Fruit fly (Drosophila melanogaster) whole organism, adult: ENCODE results near the gene CG31415.

ENCODE experiments used
- CG11617 ChIP-seq: fragments of 200-800 bp; sonication (Bioruptor generic); optimal IDR thresholded peaks from 2 replicates; lab custom pipeline; 2017; ENCODE audit warnings: mild to moderate bottlenecking, missing biosample characterization, missing genetic modification reagents, missing genetic modification characterization
- CG12768 ChIP-seq: fragments of 200-800 bp; sonication (Bioruptor generic); optimal IDR thresholded peaks from 2 replicates; lab custom pipeline; 2017; ENCODE audit warnings: missing biosample characterization, missing genetic modification characterization, mild to moderate bottlenecking, moderate library complexity, missing genetic modification reagents
- CG14711 ChIP-seq: fragments of 200-800 bp; sonication (Bioruptor generic); optimal IDR thresholded peaks from 2 replicates; lab custom pipeline; 2018; ENCODE audit warnings: missing biosample characterization, mild to moderate bottlenecking, missing genetic modification characterization, moderate library complexity
- CG1620 ChIP-seq: fragments of 200-800 bp; sonication (Bioruptor generic); optimal IDR thresholded peaks from 2 replicates; lab custom pipeline; 2016; ENCODE audit warnings: missing biosample characterization, missing genetic modification characterization
- CG33017 ChIP-seq: fragments of 200-800 bp; sonication (Bioruptor generic); optimal IDR thresholded peaks from 2 replicates; lab custom pipeline; 2018; ENCODE audit warnings: missing biosample characterization, mild to moderate bottlenecking, missing genetic modification characterization, moderate library complexity
- CG5204 ChIP-seq: fragments of 200-800 bp; sonication (Bioruptor generic); optimal IDR thresholded peaks from 2 replicates; lab custom pipeline; 2016; ENCODE audit warnings: missing biosample characterization, missing genetic modification characterization
- CG7045 ChIP-seq: fragments of 200-800 bp; sonication (Bioruptor generic); optimal IDR thresholded peaks from 2 replicates; lab custom pipeline; 2017; ENCODE audit warnings: missing biosample characterization, mild to moderate bottlenecking, missing genetic modification characterization
- CG7101 ChIP-seq: fragments of 200-800 bp; sonication (Bioruptor generic); optimal IDR thresholded peaks from 2 replicates; lab custom pipeline; 2018; ENCODE audit warnings: missing biosample characterization, mild to moderate bottlenecking, missing genetic modification characterization, moderate library complexity
- Clk ChIP-seq: fragments of 200-800 bp; sonication (Bioruptor generic); optimal IDR thresholded peaks from 2 replicates; lab custom pipeline; 2017; ENCODE audit warnings: missing biosample characterization, missing genetic modification characterization
- Crg-1 ChIP-seq: fragments of 200-800 bp; sonication (Bioruptor generic); optimal IDR thresholded peaks from 2 replicates; lab custom pipeline; 2016; ENCODE audit warnings: missing biosample characterization, missing genetic modification characterization
- Hr96 ChIP-seq: fragments of 200-800 bp; sonication (Bioruptor generic); optimal IDR thresholded peaks from 2 replicates; lab custom pipeline; 2016; ENCODE audit warnings: missing biosample characterization, missing genetic modification characterization
- Mnt ChIP-seq: fragments of 200-800 bp; sonication (Bioruptor generic); optimal IDR thresholded peaks from 2 replicates; lab custom pipeline; 2016; ENCODE audit warnings: missing biosample characterization, mild to moderate bottlenecking, missing genetic modification characterization
- bab1 ChIP-seq: fragments of 200-800 bp; sonication (Bioruptor generic); optimal IDR thresholded peaks from 3 replicates; lab custom pipeline; 2019; ENCODE audit warnings: missing biosample characterization, mild to moderate bottlenecking, missing genetic modification characterization, moderate library complexity
- cic ChIP-seq: fragments of 200-800 bp; sonication (Bioruptor generic); optimal IDR thresholded peaks from 2 replicates; lab custom pipeline; 2017; ENCODE audit warnings: missing biosample characterization, mild to moderate bottlenecking, missing genetic modification characterization, moderate library complexity
- cnc ChIP-seq, 2 experiments: fragments of >200 bp; optimal IDR thresholded peaks; 2 replicates each; lab custom pipeline; 2017
- kay ChIP-seq: fragments of 200-800 bp; sonication (Bioruptor generic); peaks from one replicate; lab custom pipeline; 2016; ENCODE audit warnings: missing biosample characterization, missing genetic modification characterization, borderline replicate concordance
- ovo ChIP-seq: fragments of 200-800 bp; sonication (Bioruptor generic); optimal IDR thresholded peaks from 2 replicates; lab custom pipeline; 2016; ENCODE audit warnings: missing biosample characterization, missing genetic modification characterization
- pad ChIP-seq: fragments of 200-800 bp; sonication (Bioruptor generic); optimal IDR thresholded peaks from 3 replicates; lab custom pipeline; 2017; ENCODE audit warnings: missing biosample characterization, missing genetic modification characterization, mild to moderate bottlenecking, moderate library complexity, missing genetic modification reagents
- tj ChIP-seq: fragments of 200-800 bp; sonication (Bioruptor generic); optimal IDR thresholded peaks from 3 replicates; lab custom pipeline; 2017; ENCODE audit warnings: missing biosample characterization, mild to moderate bottlenecking, missing genetic modification characterization, moderate library complexity
- toe ChIP-seq: fragments of 200-800 bp; sonication (Bioruptor generic); optimal IDR thresholded peaks from 2 replicates; lab custom pipeline; 2016; ENCODE audit warnings: missing biosample characterization, missing genetic modification characterization

The CG31415 gene

dm6 chr3R:9705008-9705628, 38.2 kb upstream of the CG31415 start, which contains the start of gene Unc-115a:
TSS of gene Unc-115a (minus strand) at chr3R:9705417.
- TF ChIP-seq CG7101 (tag; lab: Kevin White, UChicago) (peak; percentile 18), Clk (GFP tag; lab: Kevin White, UChicago) (no peak), CG12768 (GFP tag; lab: Kevin White, UChicago) (peak; percentile 33), kay (GFP tag; lab: Kevin White, UChicago) (no peak), CG11617 (GFP tag; lab: Kevin White, UChicago) (peak; percentile 68), CG1620 (GFP tag; lab: Kevin White, UChicago) (peak; percentile 64), CG14711 (tag; lab: Kevin White, UChicago) (no peak), CG33017 (tag; lab: Kevin White, UChicago) (peak; percentile 31), toe (no peak), cnc (optimal IDR thresholded peaks at IDR 0.05; lab: Kevin White, UChicago) (no peak), cic (GFP tag; lab: Kevin White, UChicago) (peak; percentile 37), CG5204 (no peak), Hr96 (GFP tag; lab: Kevin White, UChicago) (no peak), Mnt (peak; percentile 87), CG7045 (GFP tag; lab: Kevin White, UChicago) (no peak), pad (GFP tag; lab: Kevin White, UChicago) (no peak), tj (GFP tag; lab: Kevin White, UChicago) (peak; percentile 50), bab1 (GFP tag; lab: Kevin White, UChicago) (peak; percentile 59), ovo (GFP tag; lab: Kevin White, UChicago) (peak; percentile 49), Crg-1 (peak; percentile 46)

dm6 chr3R:9710228-9710627, 33.1 kb upstream of the CG31415 start:
- TF ChIP-seq CG12768 (GFP tag; lab: Kevin White, UChicago) = no peak
- peak; percentile 62 for TF ChIP-seq Mnt
- no peak for TF ChIP-seq cic (GFP tag; lab: Kevin White, UChicago)
- TF ChIP-seq Clk (GFP tag; lab: Kevin White, UChicago) = no peak
- no peak for TF ChIP-seq CG33017 (tag; lab: Kevin White, UChicago)
- peak; percentile 15 for TF ChIP-seq CG11617 (GFP tag; lab: Kevin White, UChicago)

- no peak for TF ChIP-seq CG7045 (GFP tag; lab: Kevin White, UChicago)
- peak; percentile 68 for TF ChIP-seq CG7101 (tag; lab: Kevin White, UChicago)
- peak; percentile 65 for TF ChIP-seq pad (GFP tag; lab: Kevin White, UChicago)
- peak; percentile 67 for TF ChIP-seq Clk (GFP tag; lab: Kevin White, UChicago)
- TF ChIP-seq CG33017 (tag; lab: Kevin White, UChicago) = no peak
- peak; percentile 74 for TF ChIP-seq Mnt
- TF ChIP-seq CG12768 (GFP tag; lab: Kevin White, UChicago) = peak; percentile 14
- no peak for TF ChIP-seq cnc (optimal IDR thresholded peaks at IDR 0.05; lab: Kevin White, UChicago)
- TF ChIP-seq ovo (GFP tag; lab: Kevin White, UChicago) = peak; percentile 58
- TF ChIP-seq cic (GFP tag; lab: Kevin White, UChicago) = peak; percentile 4
- TF ChIP-seq CG1620 (GFP tag; lab: Kevin White, UChicago) = peak; percentile 81
- peak; percentile 26 for TF ChIP-seq CG11617 (GFP tag; lab: Kevin White, UChicago)
- no peak for TF ChIP-seq CG14711 (tag; lab: Kevin White, UChicago)
- no peak for TF ChIP-seq Hr96 (GFP tag; lab: Kevin White, UChicago)
- peak; percentile 16 for TF ChIP-seq tj (GFP tag; lab: Kevin White, UChicago)
- peak; percentile 70 for TF ChIP-seq Crg-1
- TF ChIP-seq bab1 (GFP tag; lab: Kevin White, UChicago) = peak; percentile 76
Observed at dm6 chr3R:9710886-9711285, 32.4 kb upstream of the CG31415 start, which contains the start of the genes trbd and dmt. TSS of gene trbd (minus strand) at chr3R:9711037. TSS of gene dmt (plus strand) at chr3R:9711142.

dm6 chr3R:9725121-9725956, 18.0 kb upstream of the CG31415 start, which contains the start of gene hyd:
TSS of gene hyd (minus strand) at chr3R:9725615.
- TF ChIP-seq CG5204 = no peak
- TF ChIP-seq toe = no peak
- no peak for TF ChIP-seq CG33017 (tag; lab: Kevin White, UChicago)
- no peak for TF ChIP-seq Crg-1
- peak; percentile 8 for TF ChIP-seq cic (GFP tag; lab: Kevin White, UChicago)
- no peak for TF ChIP-seq cnc (optimal IDR thresholded peaks at IDR 0.05; lab: Kevin White, UChicago)
- no peak for TF ChIP-seq CG14711 (tag; lab: Kevin White, UChicago)
- no peak for TF ChIP-seq kay (GFP tag; lab: Kevin White, UChicago)
- peak; percentile 38 for TF ChIP-seq bab1 (GFP tag; lab: Kevin White, UChicago)
- no peak for TF ChIP-seq CG1620 (GFP tag; lab: Kevin White, UChicago)
- no peak for TF ChIP-seq Clk (GFP tag; lab: Kevin White, UChicago)
- TF ChIP-seq Hr96 (GFP tag; lab: Kevin White, UChicago) = no peak
- peak; percentile 71 for TF ChIP-seq Mnt
- peak; percentile 27 for TF ChIP-seq CG12768 (GFP tag; lab: Kevin White, UChicago)
- TF ChIP-seq CG11617 (GFP tag; lab: Kevin White, UChicago) = no peak
- no peak for TF ChIP-seq CG7045 (GFP tag; lab: Kevin White, UChicago)
- TF ChIP-seq ovo (GFP tag; lab: Kevin White, UChicago) = peak; percentile 9
- TF ChIP-seq pad (GFP tag; lab: Kevin White, UChicago) = no peak
- TF ChIP-seq tj (GFP tag; lab: Kevin White, UChicago) = peak; percentile 4
- no peak for TF ChIP-seq CG7101 (tag; lab: Kevin White, UChicago)

- peak; percentile 29 for TF ChIP-seq kay (GFP tag; lab: Kevin White, UChicago)
- no peak for TF ChIP-seq CG7101 (tag; lab: Kevin White, UChicago)
Observed at dm6 chr3R:9730784-9731183, 12.5 kb upstream of the CG31415 start, which contains the start of gene FoxP. TSS of gene FoxP (minus strand) at chr3R:9730872.
